Worm (Caenorhabditis elegans): ENCODE data around the gene trap-3.

- TF ChIP-seq mbf-1 (tag; optimal IDR thresholded peaks at IDR 0.05) (no peak), nhr-12 (tag; optimal IDR thresholded peaks at IDR 0.05) (no peak), zag-1 (tag; optimal IDR thresholded peaks at IDR 0.05) (no peak), crh-2 (tag; optimal IDR thresholded peaks at IDR 0.05) (no peak)
These were observed 18.5 kb downstream of the trap-3 start for ce11 chrIV:2407704-2408103.

Measured in whole organism, L2 larva.